6 fruit fly cellular contexts compared by ENCODE assay signal in the genomic region with DNA sequence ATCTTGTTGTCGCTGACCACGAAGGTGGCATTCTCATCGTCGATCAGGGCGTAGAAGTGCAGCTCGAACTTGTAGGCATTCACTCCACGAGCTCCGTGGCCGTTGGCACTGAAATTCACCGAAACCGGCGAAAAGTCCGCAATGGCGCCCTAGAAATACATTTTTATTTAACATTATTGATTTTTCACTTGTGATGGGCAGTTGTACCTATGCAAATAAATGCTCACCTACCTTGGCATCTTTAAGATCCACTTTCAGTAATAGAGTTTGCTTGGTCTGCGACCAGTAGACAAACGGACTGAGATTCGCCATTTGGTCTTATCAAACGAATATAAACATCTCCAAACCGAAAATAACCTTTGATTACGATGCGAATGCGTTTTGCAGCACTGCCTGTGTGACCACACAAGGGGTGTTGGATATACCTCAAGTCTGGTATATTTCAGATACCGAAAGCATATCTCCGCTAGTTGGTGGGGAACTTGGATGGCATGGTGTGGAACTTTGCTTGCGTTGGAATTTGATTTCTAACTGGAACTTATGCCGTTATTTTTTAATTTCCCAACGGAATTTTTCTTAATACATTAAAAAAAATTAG.
TF ChIP-seq lines count a peak whose summit lies in the region.

A gene (minus strand): TSS at position 403 of the 598 bp plus-strand sequence.

- TF ChIP-seq CTCF in S2 (optimal IDR thresholded peaks at IDR 0.05; lab: Kevin White, UChicago): peak; percentile 68 to 73
- TF ChIP-seq CTCF in whole organism, embryonic (GFP tag; optimal IDR thresholded peaks at IDR 0.05; lab: Kevin White, UChicago): peak; percentile 75

TF ChIP-seq in whole organism, adult, 20 proteins besides CTCF, POLR2A, EP300 and RAD21 (continues in another document):
- TF ChIP-seq cnc (optimal IDR thresholded peaks at IDR 0.05; lab: Kevin White, UChicago) (no peak), CG7045 (GFP tag; optimal IDR thresholded peaks at IDR 0.05; lab: Kevin White, UChicago) (peak; percentile 16), Mnt (GFP tag; optimal IDR thresholded peaks at IDR 0.05; lab: Kevin White, UChicago) (no peak), CG11617 (GFP tag; optimal IDR thresholded peaks at IDR 0.05; lab: Kevin White, UChicago) (no peak), CG5204 (GFP tag; optimal IDR thresholded peaks at IDR 0.05; lab: Kevin White, UChicago) (no peak), bab1 (GFP tag; optimal IDR thresholded peaks at IDR 0.05; lab: Kevin White, UChicago) (peak; percentile 29), CG12768 (GFP tag; optimal IDR thresholded peaks at IDR 0.05; lab: Kevin White, UChicago) (peak; percentile 42), CG14711 (tag; optimal IDR thresholded peaks at IDR 0.05; lab: Kevin White, UChicago) (peak; percentile 32), Crg-1 (GFP tag; optimal IDR thresholded peaks at IDR 0.05; lab: Kevin White, UChicago) (no peak), Clk (GFP tag; optimal IDR thresholded peaks at IDR 0.05; lab: Kevin White, UChicago) (peak; percentile 2), Hr96 (GFP tag; optimal IDR thresholded peaks at IDR 0.05; lab: Kevin White, UChicago) (peak; percentile 14), CG1620 (GFP tag; optimal IDR thresholded peaks at IDR 0.05; lab: Kevin White, UChicago) (peak; percentile 44), CG33017 (tag; optimal IDR thresholded peaks at IDR 0.05; lab: Kevin White, UChicago) (no peak), ovo (GFP tag; optimal IDR thresholded peaks at IDR 0.05; lab: Kevin White, UChicago) (peak; percentile 59), cic (GFP tag; optimal IDR thresholded peaks at IDR 0.05; lab: Kevin White, UChicago) (no peak), CG7101 (tag; optimal IDR thresholded peaks at IDR 0.05; lab: Kevin White, UChicago) (peak; percentile 17), toe (GFP tag; optimal IDR thresholded peaks at IDR 0.05; lab: Kevin White, UChicago) (no peak)

TF ChIP-seq in whole organism, embryonic, 481 proteins besides CTCF, POLR2A, EP300 and RAD21 (continues in another document):
- no peak for TF ChIP-seq CkIIα-i1 (GFP tag; IDR thresholded peaks at IDR 0.05; lab: Robert Waterston, UW)
- no peak for TF ChIP-seq scrt (GFP tag; optimal IDR thresholded peaks at IDR 0.05; lab: Kevin White, UChicago)
- no peak for TF ChIP-seq dmrt11E (tag; optimal IDR thresholded peaks at IDR 0.05; lab: Kevin White, UChicago)
- TF ChIP-seq Spps (tag; optimal IDR thresholded peaks at IDR 0.05; lab: Kevin White, UChicago): no peak
- no peak for TF ChIP-seq CG7357 (GFP tag; IDR thresholded peaks at IDR 0.05; lab: Robert Waterston, UW)
- no peak for TF ChIP-seq sc (optimal IDR thresholded peaks at IDR 0.05; lab: Kevin White, UChicago)
- TF ChIP-seq sc (GFP tag; optimal IDR thresholded peaks at IDR 0.05; lab: Kevin White, UChicago): no peak
- no peak for TF ChIP-seq Hr3 (GFP tag; optimal IDR thresholded peaks at IDR 0.05; lab: Kevin White, UChicago)
- TF ChIP-seq bigmax (GFP tag; optimal IDR thresholded peaks at IDR 0.05; lab: Kevin White, UChicago): peak; percentile 71
- TF ChIP-seq so (GFP tag; IDR thresholded peaks at IDR 0.05; lab: Robert Waterston, UW): no peak
- TF ChIP-seq CG14860 (GFP tag; IDR thresholded peaks at IDR 0.05; lab: Robert Waterston, UW; ENCODE audit: partially characterized antibody): 0 out of 3 replicates have a peak, but pooled peaks have one; percentile 11
- no peak for TF ChIP-seq CG13894 (tag; optimal IDR thresholded peaks at IDR 0.05; lab: Kevin White, UChicago)
- no peak for TF ChIP-seq unc-4 (GFP tag; IDR thresholded peaks at IDR 0.05; lab: Robert Waterston, UW; ENCODE audit: partially characterized antibody)
- TF ChIP-seq Dad (GFP tag; optimal IDR thresholded peaks at IDR 0.05; lab: Kevin White, UChicago): peak; percentile 65
- no peak for TF ChIP-seq unpg (GFP tag; optimal IDR thresholded peaks at IDR 0.05; lab: Kevin White, UChicago)
- TF ChIP-seq Lim3 (GFP tag; IDR thresholded peaks at IDR 0.05; lab: Robert Waterston, UW): no peak
- TF ChIP-seq tll (GFP tag; optimal IDR thresholded peaks at IDR 0.05; lab: Kevin White, UChicago): no peak

TF ChIP-seq in whole organism, prepupa, 60 proteins besides CTCF, POLR2A, EP300 and RAD21 (continues in another document):
- TF ChIP-seq OdsH (GFP tag; optimal IDR thresholded peaks at IDR 0.05; lab: Kevin White, UChicago): no peak
- peak; percentile 87 for TF ChIP-seq svp (GFP tag; lab: Kevin White, UChicago)
- TF ChIP-seq Eip78C (GFP tag; lab: Kevin White, UChicago): no peak
- TF ChIP-seq topi (GFP tag; optimal IDR thresholded peaks at IDR 0.05; lab: Kevin White, UChicago): no peak
- no peak for TF ChIP-seq achi (GFP tag; optimal IDR thresholded peaks at IDR 0.05; lab: Kevin White, UChicago)
- peak; percentile 9 for TF ChIP-seq lz (GFP tag; optimal IDR thresholded peaks at IDR 0.05; lab: Kevin White, UChicago)
- TF ChIP-seq fd85E (GFP tag; optimal IDR thresholded peaks at IDR 0.05; lab: Kevin White, UChicago): no peak
- no peak for TF ChIP-seq CG6276 (GFP tag; optimal IDR thresholded peaks at IDR 0.05; lab: Kevin White, UChicago)
- no peak for TF ChIP-seq acj6 (GFP tag; optimal IDR thresholded peaks at IDR 0.05; lab: Kevin White, UChicago)
- TF ChIP-seq eg (GFP tag; IDR thresholded peaks at IDR 0.05; lab: Robert Waterston, UW): no peak
- TF ChIP-seq CG6163 (GFP tag; IDR thresholded peaks at IDR 0.05; lab: Robert Waterston, UW): no peak
- no peak for TF ChIP-seq CG32006 (GFP tag; optimal IDR thresholded peaks at IDR 0.05; lab: Kevin White, UChicago)
- no peak for TF ChIP-seq Lpt (GFP tag; optimal IDR thresholded peaks at IDR 0.05; lab: Kevin White, UChicago)
- TF ChIP-seq fd59A (GFP tag; optimal IDR thresholded peaks at IDR 0.05; lab: Kevin White, UChicago): no peak
- TF ChIP-seq CG15336 (GFP tag; IDR thresholded peaks at IDR 0.05; lab: Robert Waterston, UW): no peak
- TF ChIP-seq CG6792 (GFP tag; optimal IDR thresholded peaks at IDR 0.05; lab: Kevin White, UChicago): no peak
- TF ChIP-seq Ets21C (GFP tag; optimal IDR thresholded peaks at IDR 0.05; lab: Kevin White, UChicago): no peak
- no peak for TF ChIP-seq CG7368 (GFP tag; optimal IDR thresholded peaks at IDR 0.05; lab: Kevin White, UChicago)
- peak; percentile 4 for TF ChIP-seq vri (GFP tag; optimal IDR thresholded peaks at IDR 0.05; lab: Kevin White, UChicago)

TF ChIP-seq in whole organism, pupa, 21 proteins besides CTCF, POLR2A, EP300 and RAD21:
- TF ChIP-seq CG13204 (GFP tag; optimal IDR thresholded peaks at IDR 0.05; lab: Kevin White, UChicago) (no peak), CG4496 (GFP tag; IDR thresholded peaks at IDR 0.05; lab: Robert Waterston, UW) (peak; percentile 10; the same call in 1 of the 3 replicates), D1 (tag; optimal IDR thresholded peaks at IDR 0.05; lab: Kevin White, UChicago) (peak; percentile 35)
TF ChIP-seq in whole organism, pupa: peak in this region for 2.

TF ChIP-seq in whole organism, wandering third instar larva, 38 proteins besides CTCF, POLR2A, EP300 and RAD21:
- no peak for TF ChIP-seq CG9705 (GFP tag; optimal IDR thresholded peaks at IDR 0.05; lab: Kevin White, UChicago)
- TF ChIP-seq Vsx2 (GFP tag; optimal IDR thresholded peaks at IDR 0.05; lab: Kevin White, UChicago; ENCODE audit: partially characterized antibody): no peak
- TF ChIP-seq Myc (optimal IDR thresholded peaks at IDR 0.05; lab: Kevin White, UChicago): no peak
- peak; percentile 39 for TF ChIP-seq rgr (GFP tag; optimal IDR thresholded peaks at IDR 0.05; lab: Kevin White, UChicago)
- TF ChIP-seq Hnf4 (GFP tag; optimal IDR thresholded peaks at IDR 0.05; lab: Kevin White, UChicago): peak; percentile 77
- TF ChIP-seq Mio (GFP tag; optimal IDR thresholded peaks at IDR 0.05; lab: Kevin White, UChicago): no peak
- TF ChIP-seq Hr78 (GFP tag; optimal IDR thresholded peaks at IDR 0.05; lab: Kevin White, UChicago): no peak
- peak; percentile 25 for TF ChIP-seq h (GFP tag; optimal IDR thresholded peaks at IDR 0.05; lab: Kevin White, UChicago)
- no peak for TF ChIP-seq br (GFP tag; optimal IDR thresholded peaks at IDR 0.05; lab: Kevin White, UChicago)
- TF ChIP-seq pan (optimal IDR thresholded peaks at IDR 0.05; lab: Kevin White, UChicago): no peak
- no peak for TF ChIP-seq Sp1 (GFP tag; optimal IDR thresholded peaks at IDR 0.05; lab: Kevin White, UChicago)
- TF ChIP-seq Dfd (GFP tag; optimal IDR thresholded peaks at IDR 0.05; lab: Kevin White, UChicago): no peak
- peak in 1 of 2 experiments; percentile 34 for TF ChIP-seq foxo (GFP tag; optimal IDR thresholded peaks at IDR 0.05; lab: Kevin White, UChicago)
- TF ChIP-seq jim (GFP tag; optimal IDR thresholded peaks at IDR 0.05; lab: Kevin White, UChicago): no peak
- TF ChIP-seq HLH106 (tag; optimal IDR thresholded peaks at IDR 0.05; lab: Kevin White, UChicago): peak; percentile 33
- TF ChIP-seq psq (GFP tag; optimal IDR thresholded peaks at IDR 0.05; lab: Kevin White, UChicago): peak; percentile 16
- peak; percentile 25 for TF ChIP-seq Hr83 (GFP tag; optimal IDR thresholded peaks at IDR 0.05; lab: Kevin White, UChicago; ENCODE audit: poor library complexity, severe bottlenecking)
- no peak for TF ChIP-seq lola (GFP tag; optimal IDR thresholded peaks at IDR 0.05; lab: Kevin White, UChicago)
- TF ChIP-seq Rel (GFP tag; optimal IDR thresholded peaks at IDR 0.05; lab: Kevin White, UChicago): no peak
- no peak for TF ChIP-seq Rel (tag; optimal IDR thresholded peaks at IDR 0.05; lab: Kevin White, UChicago)
- TF ChIP-seq usp (GFP tag; optimal IDR thresholded peaks at IDR 0.05; lab: Kevin White, UChicago): no peak
- TF ChIP-seq sv (GFP tag; optimal IDR thresholded peaks at IDR 0.05; lab: Kevin White, UChicago): peak; percentile 52
TF ChIP-seq in whole organism, wandering third instar larva: peak in this region for 8.
